Worm (Caenorhabditis elegans) whole organism, L3 larva: Measurements from ENCODE around the gene mcat-1.

Experiments
- aly-2 ChIP-seq: fragments of 150-350 bp; optimal IDR thresholded peaks from 2 replicates; lab custom pipeline; 2014; ENCODE audit warnings: missing biosample characterization, missing genetic modification characterization
- ama-1 ChIP-seq: fragments of 150-350 bp; optimal IDR thresholded peaks from 2 replicates; lab custom pipeline; 2018
- ceh-16 ChIP-seq: sonication (generic microtip); optimal IDR thresholded peaks from 2 replicates; lab custom pipeline; 2017; ENCODE audit warnings: missing biosample characterization, missing genetic modification characterization
- ceh-82 ChIP-seq: fragments of 150-350 bp; optimal IDR thresholded peaks from 2 replicates; lab custom pipeline; 2014; ENCODE audit warnings: missing biosample characterization, missing genetic modification characterization
- daf-12 ChIP-seq: fragments of 150-350 bp; optimal IDR thresholded peaks from 2 replicates; lab custom pipeline; 2014; ENCODE audit warnings: missing biosample characterization, missing genetic modification reagents, missing genetic modification characterization
- egl-27 ChIP-seq: sonication (generic microtip); optimal IDR thresholded peaks from 4 replicates; lab custom pipeline; 2017; ENCODE audit warnings: missing biosample characterization, missing genetic modification reagents, missing genetic modification characterization
- egl-5 ChIP-seq: fragments of 150-350 bp; optimal IDR thresholded peaks from 2 replicates; lab custom pipeline; 2017; ENCODE audit warnings: missing biosample characterization, missing genetic modification reagents, missing genetic modification characterization, inconsistent platforms
- elt-1 ChIP-seq: fragments of 150-350 bp; optimal IDR thresholded peaks from 2 replicates; lab custom pipeline; 2014; ENCODE audit warnings: missing biosample characterization, missing genetic modification characterization
- elt-2 ChIP-seq: sonication (generic microtip); optimal IDR thresholded peaks from 2 replicates; lab custom pipeline; 2016; ENCODE audit warnings: missing genetic modification reagents, mild to moderate bottlenecking, missing genetic modification characterization, missing compliant biosample characterization
- elt-3 ChIP-seq, 3 experiments: fragments of 150-350 bp in 1 of 3; sonication (generic microtip) in 2 of 3; optimal IDR thresholded peaks; 2 replicates in 2 of 3; 4 replicates in 1 of 3; lab custom pipeline; 2014 to 2017; ENCODE audit warnings: missing biosample characterization in 3 of 3, missing genetic modification characterization in 3 of 3
- hmg-11 ChIP-seq: sonication (generic microtip); optimal IDR thresholded peaks from 2 replicates; lab custom pipeline; 2016; ENCODE audit warnings: missing genetic modification characterization, missing compliant biosample characterization
- jun-1 ChIP-seq: fragments of 150-350 bp; optimal IDR thresholded peaks from 2 replicates; lab custom pipeline; 2014; ENCODE audit warnings: missing biosample characterization, missing genetic modification reagents, missing genetic modification characterization
- lin-15B ChIP-seq: fragments of 150-350 bp; optimal IDR thresholded peaks from 2 replicates; lab custom pipeline; 2014; ENCODE audit warnings: missing biosample characterization, missing genetic modification characterization
- lin-39 ChIP-seq: fragments of 150-350 bp; optimal IDR thresholded peaks from 2 replicates; lab custom pipeline; 2018; ENCODE audit warnings: missing biosample characterization, missing genetic modification reagents, missing genetic modification characterization
- lsy-12 ChIP-seq: sonication (generic microtip); optimal IDR thresholded peaks from 2 replicates; lab custom pipeline; 2016; ENCODE audit warnings: mild to moderate bottlenecking, missing genetic modification characterization, missing compliant biosample characterization
- mdl-1 ChIP-seq: fragments of 150-350 bp; optimal IDR thresholded peaks from 2 replicates; lab custom pipeline; 2014; ENCODE audit warnings: missing biosample characterization, missing genetic modification characterization
- mml-1 ChIP-seq: fragments of 150-350 bp; sonication (generic microtip); optimal IDR thresholded peaks from 3 replicates; lab custom pipeline; 2014; ENCODE audit warnings: missing biosample characterization, missing genetic modification characterization
- nfya-1 ChIP-seq: sonication (generic microtip); optimal IDR thresholded peaks from 2 replicates; lab custom pipeline; 2017; ENCODE audit warnings: missing genetic modification characterization, mild to moderate bottlenecking, missing compliant biosample characterization, antibody characterized with exemption, moderate library complexity; ENCODE audit not compliant: insufficient read depth
- nhr-12 ChIP-seq: fragments of 150-350 bp; optimal IDR thresholded peaks from 2 replicates; lab custom pipeline; 2014; ENCODE audit warnings: missing biosample characterization, missing genetic modification characterization
- nhr-23 ChIP-seq: fragments of 150-350 bp; optimal IDR thresholded peaks from 2 replicates; lab custom pipeline; 2014; ENCODE audit warnings: missing biosample characterization, missing genetic modification reagents, missing genetic modification characterization
- nhr-237 ChIP-seq: fragments of 150-350 bp; optimal IDR thresholded peaks from 2 replicates; lab custom pipeline; 2014; ENCODE audit warnings: missing biosample characterization, missing genetic modification characterization
- nhr-25 ChIP-seq: sonication (generic microtip); optimal IDR thresholded peaks from 2 replicates; lab custom pipeline; 2017; ENCODE audit warnings: missing biosample characterization, missing genetic modification characterization
- nhr-28 ChIP-seq: fragments of 150-350 bp; optimal IDR thresholded peaks from 2 replicates; lab custom pipeline; 2014; ENCODE audit warnings: missing biosample characterization, missing genetic modification characterization
- nhr-43 ChIP-seq: sonication (generic microtip); optimal IDR thresholded peaks from 2 replicates; lab custom pipeline; 2016; ENCODE audit warnings: mild to moderate bottlenecking, missing genetic modification characterization, missing compliant biosample characterization; ENCODE audit not compliant: poor library complexity, severe bottlenecking
- nhr-67 ChIP-seq: fragments of 150-350 bp; optimal IDR thresholded peaks from 2 replicates; lab custom pipeline; 2014; ENCODE audit warnings: missing biosample characterization, missing genetic modification characterization
- pha-4 ChIP-seq: fragments of 150-350 bp; optimal IDR thresholded peaks from 2 replicates; lab custom pipeline; 2014; ENCODE audit warnings: missing biosample characterization, missing genetic modification reagents, missing genetic modification characterization
- skn-1 ChIP-seq: fragments of 150-350 bp; optimal IDR thresholded peaks from 2 replicates; lab custom pipeline; 2014; ENCODE audit warnings: missing biosample characterization, missing genetic modification characterization
- snpc-4 ChIP-seq: fragments of 150-350 bp; optimal IDR thresholded peaks from 2 replicates; lab custom pipeline; 2014; ENCODE audit warnings: missing biosample characterization, missing genetic modification characterization
- tbx-2 ChIP-seq: sonication (generic microtip); optimal IDR thresholded peaks from 2 replicates; lab custom pipeline; 2016; ENCODE audit warnings: mild to moderate bottlenecking, missing genetic modification characterization, missing compliant biosample characterization
- unc-62 ChIP-seq: fragments of 150-350 bp; sonication (generic microtip); optimal IDR thresholded peaks from 4 replicates; lab custom pipeline; 2014; ENCODE audit warnings: missing biosample characterization, missing genetic modification reagents, missing genetic modification characterization
- ztf-11 ChIP-seq: fragments of 150-350 bp; optimal IDR thresholded peaks from 2 replicates; lab custom pipeline; 2014; ENCODE audit warnings: missing biosample characterization, missing genetic modification characterization
- ztf-4 ChIP-seq: fragments of 150-350 bp; optimal IDR thresholded peaks from 2 replicates; lab custom pipeline; 2014; ENCODE audit warnings: missing biosample characterization, missing genetic modification characterization

The mcat-1 gene

DNA sequence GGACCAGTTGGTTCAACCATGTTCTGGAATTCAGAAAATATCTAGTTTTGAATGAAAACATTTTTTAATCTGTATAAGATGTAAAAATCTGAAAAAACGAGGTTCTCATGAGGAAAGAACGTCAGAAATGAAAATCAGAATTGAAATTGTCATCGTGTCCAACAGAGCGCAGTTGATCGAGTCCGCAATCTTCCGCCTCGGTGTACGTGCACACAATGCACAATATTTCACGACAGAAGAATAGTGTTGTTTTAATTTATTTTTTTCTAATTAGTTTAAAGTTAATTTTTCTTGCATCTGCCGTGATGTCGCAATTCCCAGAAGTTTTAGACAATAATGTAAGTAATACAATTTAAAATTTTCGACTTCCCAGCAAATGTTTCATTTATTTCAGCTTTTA lies 47.7 kb downstream of the mcat-1 start, which contains the start of gene nfyc-1:
Gene nfyc-1 (plus strand): TSS at position 268 of the 400 bp plus-strand sequence.
- TF ChIP-seq mdl-1 (tag; lab: Kevin White, UChicago) (no peak), elt-3 (tag; optimal IDR thresholded peaks at IDR 0.05; lab: Kevin White, UChicago) (no peak), nhr-25 (peak; percentile 42), lin-39 (tag; lab: Kevin White, UChicago) (peak; percentile 65), hmg-11 (peak; percentile 79), pha-4 (tag; lab: Kevin White, UChicago) (peak; percentile 84), snpc-4 (tag; lab: Kevin White, UChicago) (peak; percentile 27), daf-12 (no peak), nhr-43 (tag; lab: Kevin White, UChicago) (no peak), egl-5 (tag; lab: Kevin White, UChicago) (peak; percentile 72), nhr-12 (tag; lab: Kevin White, UChicago) (no peak), ama-1 (lab: Kevin White, UChicago) (no peak), nfya-1 (tag; lab: Kevin White, UChicago) (peak; percentile 65), nhr-23 (peak; percentile 65), skn-1 (tag; lab: Kevin White, UChicago) (peak; percentile 99), mml-1 (tag; lab: Kevin White, UChicago) (no peak), jun-1 (no peak), nhr-28 (tag; lab: Kevin White, UChicago) (no peak), lin-15B (tag; lab: Kevin White, UChicago) (peak; percentile 90)

DNA sequence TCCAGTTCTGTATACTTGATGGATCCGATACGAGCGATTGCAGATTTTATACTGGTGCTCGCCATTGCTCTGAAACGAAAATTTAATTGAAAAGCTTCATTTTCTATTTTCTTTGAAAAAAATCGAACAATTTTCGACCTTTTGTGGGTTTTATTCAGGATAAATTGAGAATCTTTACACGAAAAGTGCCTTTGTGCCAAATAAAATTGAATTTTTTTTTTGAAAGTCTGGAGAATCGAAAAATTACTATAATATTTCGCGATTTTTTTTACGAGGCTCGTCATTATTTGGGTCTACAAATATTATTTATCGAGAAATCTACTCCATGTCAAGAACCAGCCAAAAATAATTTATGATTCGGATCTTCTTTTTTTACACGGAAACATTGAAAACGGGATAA lies 49.4 kb downstream of the mcat-1 start, which contains the start of gene F23F1.10:
Gene F23F1.10 (minus strand): TSS at position 69 of the 400 bp plus-strand sequence.
- no peak for TF ChIP-seq ztf-11 (tag; lab: Kevin White, UChicago)
- no peak for TF ChIP-seq nhr-23
- TF ChIP-seq nhr-67 (tag; lab: Kevin White, UChicago): no peak
- no peak for TF ChIP-seq nfya-1 (tag; lab: Kevin White, UChicago)
- TF ChIP-seq ceh-16: no peak
- no peak for TF ChIP-seq ztf-4 (tag; lab: Kevin White, UChicago)
- no peak for TF ChIP-seq nhr-43 (tag; lab: Kevin White, UChicago)
- no peak for TF ChIP-seq daf-12

DNA sequence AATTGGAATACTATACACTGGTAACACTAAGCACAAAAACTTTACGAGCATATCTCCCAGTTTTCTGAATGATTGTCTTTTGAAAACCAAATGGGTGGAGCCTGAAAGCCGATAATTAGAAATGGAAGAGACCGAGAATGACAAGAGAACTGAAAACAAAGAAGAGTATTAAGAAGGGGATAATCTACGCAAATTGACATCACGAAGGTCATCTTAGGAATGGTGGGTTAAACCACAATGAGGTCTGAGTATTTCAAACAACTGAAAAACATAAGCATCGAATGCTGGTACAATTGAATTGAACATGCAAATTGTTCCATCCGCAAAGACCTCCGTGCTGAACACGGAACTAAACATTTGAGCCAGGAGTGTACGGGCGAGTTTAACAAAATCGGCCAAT lies 51.9 kb downstream of the mcat-1 start, which contains the start of gene spp-24:
Gene spp-24 (minus strand): TSS at position 101 of the 400 bp plus-strand sequence.
- TF ChIP-seq skn-1 (tag; lab: Kevin White, UChicago) (no peak), nhr-237 (tag; lab: Kevin White, UChicago) (no peak), lsy-12 (tag; lab: Kevin White, UChicago) (no peak), aly-2 (tag; lab: Kevin White, UChicago) (no peak), egl-27 (no peak), egl-5 (tag; lab: Kevin White, UChicago) (no peak), ceh-82 (no peak), elt-1 (no peak), nhr-28 (tag; lab: Kevin White, UChicago) (no peak), unc-62 (GFP tag; lab: Kevin White, UChicago) (no peak), tbx-2 (no peak), nhr-25 (no peak), elt-2 (tag; lab: Kevin White, UChicago) (no peak)
